Worm (Caenorhabditis elegans) whole organism, L4 larva: Measurements from ENCODE around the gene sli-1.

Experiments
- F10B5.3 ChIP-seq: sonication (generic microtip); optimal IDR thresholded peaks from 2 replicates; lab custom pipeline; 2016; ENCODE audit warnings: mild to moderate bottlenecking, missing genetic modification characterization, missing compliant biosample characterization
- fkh-10 ChIP-seq: fragments of 150-350 bp; optimal IDR thresholded peaks from 2 replicates; lab custom pipeline; 2014; ENCODE audit warnings: missing biosample characterization, missing genetic modification reagents, missing genetic modification characterization
- lin-13 ChIP-seq: fragments of 150-350 bp; optimal IDR thresholded peaks from 2 replicates; lab custom pipeline; 2014; ENCODE audit warnings: missing biosample characterization, missing genetic modification reagents, missing genetic modification characterization
- lin-15B ChIP-seq: fragments of 150-350 bp; sonication (generic microtip); optimal IDR thresholded peaks from 3 replicates; lab custom pipeline; 2014; ENCODE audit warnings: missing biosample characterization, missing genetic modification characterization
- nhr-25 ChIP-seq: sonication (generic microtip); optimal IDR thresholded peaks from 2 replicates; lab custom pipeline; 2017; ENCODE audit warnings: missing genetic modification characterization, mild to moderate bottlenecking, missing compliant biosample characterization, antibody characterized with exemption, moderate library complexity, borderline replicate concordance; ENCODE audit not compliant: insufficient read depth
- spr-3 ChIP-seq: fragments of 200-800 bp; sonication (Bioruptor generic); optimal IDR thresholded peaks from 2 replicates; lab custom pipeline; 2018; ENCODE audit warnings: mild to moderate bottlenecking, missing genetic modification characterization, missing compliant biosample characterization

- TF ChIP-seq lin-15B (no peak), fkh-10 (GFP tag; lab: Kevin White, UChicago) (no peak), lin-13 (no peak), spr-3 (GFP tag; lab: Kevin White, UChicago) (no peak), F10B5.3 (tag; lab: Kevin White, UChicago) (no peak), nhr-25 (tag; lab: Kevin White, UChicago) (no peak)
These were observed 29.5 kb downstream of the sli-1 start for ce11 chrX:696253-696652.
